Fruit fly (Drosophila melanogaster) whole organism, adult: ENCODE data around the gene Ziz.

Experiments
- CG5204 ChIP-seq: fragments of 200-800 bp; sonication (Bioruptor generic); optimal IDR thresholded peaks from 2 replicates; lab custom pipeline; 2016; ENCODE audit warnings: missing biosample characterization, missing genetic modification characterization
- Crg-1 ChIP-seq: fragments of 200-800 bp; sonication (Bioruptor generic); optimal IDR thresholded peaks from 2 replicates; lab custom pipeline; 2016; ENCODE audit warnings: missing biosample characterization, missing genetic modification characterization
- bab1 ChIP-seq: fragments of 200-800 bp; sonication (Bioruptor generic); optimal IDR thresholded peaks from 3 replicates; lab custom pipeline; 2019; ENCODE audit warnings: missing biosample characterization, mild to moderate bottlenecking, missing genetic modification characterization, moderate library complexity
- kay ChIP-seq: fragments of 200-800 bp; sonication (Bioruptor generic); peaks from one replicate; lab custom pipeline; 2016; ENCODE audit warnings: missing biosample characterization, missing genetic modification characterization, borderline replicate concordance
- ovo ChIP-seq: fragments of 200-800 bp; sonication (Bioruptor generic); optimal IDR thresholded peaks from 2 replicates; lab custom pipeline; 2016; ENCODE audit warnings: missing biosample characterization, missing genetic modification characterization
- pad ChIP-seq: fragments of 200-800 bp; sonication (Bioruptor generic); optimal IDR thresholded peaks from 3 replicates; lab custom pipeline; 2017; ENCODE audit warnings: missing biosample characterization, missing genetic modification characterization, mild to moderate bottlenecking, moderate library complexity, missing genetic modification reagents
- toe ChIP-seq: fragments of 200-800 bp; sonication (Bioruptor generic); optimal IDR thresholded peaks from 2 replicates; lab custom pipeline; 2016; ENCODE audit warnings: missing biosample characterization, missing genetic modification characterization

DNA sequence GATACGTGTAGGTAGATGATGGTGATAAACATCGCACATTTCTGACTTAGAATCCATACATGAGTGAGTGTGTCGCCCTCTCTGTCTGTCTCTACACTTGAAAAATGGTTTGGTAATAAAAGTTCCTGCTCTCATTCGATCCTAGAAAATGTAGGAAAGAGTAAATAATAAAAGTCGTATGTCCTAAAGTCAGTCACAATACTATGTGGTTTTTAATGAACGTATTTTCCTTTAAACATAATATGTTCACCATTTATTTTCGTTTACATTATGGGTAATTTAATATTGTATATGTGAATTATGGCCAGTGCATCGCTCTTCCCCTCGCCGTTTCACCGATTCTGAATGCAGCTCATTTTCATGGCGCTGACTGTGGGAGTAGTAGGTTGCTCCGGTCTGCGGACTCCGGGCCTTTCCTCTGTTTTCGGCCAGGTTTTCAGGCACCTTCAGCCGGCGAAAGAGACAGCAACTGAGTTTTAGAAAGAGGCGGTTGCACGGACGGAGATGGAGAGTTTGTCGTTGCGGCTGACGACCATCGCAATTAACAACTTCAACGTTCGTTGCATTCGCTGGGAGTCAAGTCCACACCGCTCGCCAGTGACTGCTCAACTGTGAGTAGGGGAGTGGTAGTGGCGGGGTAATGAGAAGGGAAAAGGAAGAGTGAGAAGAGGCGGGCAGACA lies 36.7 kb upstream of the Ziz start:
- TF ChIP-seq ovo (no peak), kay (no peak), toe (GFP tag; lab: Kevin White, UChicago) (no peak), bab1 (no peak), CG5204 (GFP tag; lab: Kevin White, UChicago) (no peak), pad (GFP tag; lab: Kevin White, UChicago) (no peak), Crg-1 (GFP tag; lab: Kevin White, UChicago) (no peak)
